Fruit fly (Drosophila melanogaster): Measurements from ENCODE around the gene Uxt.

Uxt gene

DNA sequence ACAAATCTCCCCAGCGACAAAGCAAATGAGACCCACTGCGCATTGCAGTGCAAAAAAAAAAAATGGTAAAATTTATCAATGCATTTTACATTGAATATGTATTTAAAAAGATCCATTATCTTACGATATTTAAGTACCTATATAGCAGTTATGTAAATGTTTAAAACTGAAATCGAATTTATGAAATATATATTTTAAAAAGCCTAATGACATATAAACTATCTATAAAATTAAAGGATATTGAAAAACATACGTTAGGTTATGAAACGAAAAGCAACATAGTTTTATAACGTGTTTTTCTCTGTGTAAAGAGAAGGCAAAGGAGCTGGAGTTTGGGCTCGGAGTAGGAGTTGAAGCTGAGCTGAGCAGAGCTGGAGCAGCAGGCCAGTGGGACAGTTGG lies 48.0 kb downstream of the Uxt start (continued):
- peak; percentile 17 for TF ChIP-seq CG8319 (GFP tag; optimal IDR thresholded peaks at IDR 0.05)
- peak; percentile 80 for TF ChIP-seq CG8119 (GFP tag; IDR thresholded peaks at IDR 0.05)
- TF ChIP-seq CG11902 (GFP tag; optimal IDR thresholded peaks at IDR 0.05), result no peak
- no peak for TF ChIP-seq CG6854 (GFP tag; optimal IDR thresholded peaks at IDR 0.05)
- TF ChIP-seq Eip93F (GFP tag; optimal IDR thresholded peaks at IDR 0.05), result no peak
- no peak for TF ChIP-seq CG1621 (tag; optimal IDR thresholded peaks at IDR 0.05)
- peak; percentile 27 for TF ChIP-seq dac (GFP tag; optimal IDR thresholded peaks at IDR 0.05)
- TF ChIP-seq Ets21C (GFP tag; optimal IDR thresholded peaks at IDR 0.05), result no peak
- peak; percentile 74 for TF ChIP-seq Met (GFP tag; optimal IDR thresholded peaks at IDR 0.05)
- TF ChIP-seq CG31627 (GFP tag; optimal IDR thresholded peaks at IDR 0.05), result peak; percentile 54
- peak; percentile 29 for TF ChIP-seq Blimp-1 (GFP tag; optimal IDR thresholded peaks at IDR 0.05)

- TF ChIP-seq Eip93F (GFP tag; optimal IDR thresholded peaks at IDR 0.05) (no peak), Met (GFP tag; optimal IDR thresholded peaks at IDR 0.05) (no peak), Lpt (GFP tag; optimal IDR thresholded peaks at IDR 0.05) (no peak)
Observed at dm6 chr2L:15306802-15307201, 50.4 kb downstream of the Uxt start.

Measured in whole organism, prepupa.